ENCODE assay signal across 1 worm cellular context in the genomic region with DNA sequence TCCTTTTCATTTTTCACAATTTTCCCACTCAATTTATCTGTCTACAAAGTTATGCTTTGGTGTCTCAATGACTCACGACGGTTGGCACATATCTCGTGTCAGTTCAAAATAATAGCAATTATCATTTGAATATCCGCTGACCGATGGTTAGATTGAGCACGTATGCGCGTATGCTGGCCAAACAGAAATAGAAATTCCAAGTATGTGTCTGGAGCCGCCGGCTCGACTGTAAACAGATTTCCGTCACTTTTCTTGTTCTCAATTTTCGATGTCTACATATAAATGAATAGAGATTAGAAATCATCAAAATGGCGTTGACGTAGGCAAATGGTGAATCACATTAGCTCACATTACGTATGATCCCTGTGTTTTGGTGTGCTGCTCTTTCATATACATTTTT.
TF ChIP-seq lines count a peak whose summit lies in the region.

No protein-coding gene starts in this region.

TF ChIP-seq in whole organism, L1 larva, 84 proteins besides CTCF, POLR2A, EP300 and RAD21 (continued from another document):
- no peak for TF ChIP-seq tlp-1 (tag; optimal IDR thresholded peaks at IDR 0.05; lab: Kevin White, UChicago)
- TF ChIP-seq C16A3.4 (tag; optimal IDR thresholded peaks at IDR 0.05; lab: Kevin White, UChicago) = no peak
- TF ChIP-seq fkh-10 (GFP tag; optimal IDR thresholded peaks at IDR 0.05; lab: Kevin White, UChicago) = peak; percentile 4
- no peak for TF ChIP-seq aha-1 (tag; optimal IDR thresholded peaks at IDR 0.05; lab: Kevin White, UChicago)
- no peak for TF ChIP-seq nhr-85 (tag; lab: Kevin White, UChicago)
- TF ChIP-seq hlh-17 (GFP tag; optimal IDR thresholded peaks at IDR 0.05; lab: Kevin White, UChicago; ENCODE audit: borderline replicate concordance) = no peak
- peak; percentile 54 for TF ChIP-seq pax-3 (tag; optimal IDR thresholded peaks at IDR 0.05; lab: Kevin White, UChicago)
- no peak for TF ChIP-seq lin-13 (GFP tag; optimal IDR thresholded peaks at IDR 0.05; lab: Kevin White, UChicago)
- peak; percentile 72 for TF ChIP-seq dsc-1 (tag; optimal IDR thresholded peaks at IDR 0.05; lab: Kevin White, UChicago)
- TF ChIP-seq lin-35 (GFP tag; optimal IDR thresholded peaks at IDR 0.05; lab: Kevin White, UChicago) = no peak
- no peak for TF ChIP-seq xbp-1 (tag; optimal IDR thresholded peaks at IDR 0.05; lab: Kevin White, UChicago)
- no peak for TF ChIP-seq F16B12.6 (tag; optimal IDR thresholded peaks at IDR 0.05; lab: Kevin White, UChicago)
- TF ChIP-seq vab-15 (tag; optimal IDR thresholded peaks at IDR 0.05; lab: Kevin White, UChicago) = no peak
- TF ChIP-seq sox-4 (tag; optimal IDR thresholded peaks at IDR 0.05; lab: Kevin White, UChicago) = no peak
- no peak for TF ChIP-seq Y116A8C.19 (tag; optimal IDR thresholded peaks at IDR 0.05; lab: Kevin White, UChicago; ENCODE audit: borderline replicate concordance)
- TF ChIP-seq alr-1 (tag; optimal IDR thresholded peaks at IDR 0.05; lab: Kevin White, UChicago; ENCODE audit: borderline replicate concordance) = no peak
- TF ChIP-seq snpc-4 (tag; optimal IDR thresholded peaks at IDR 0.05; lab: Kevin White, UChicago) = no peak
